Worm (Caenorhabditis elegans): ENCODE data around the gene R04D3.2.
A peak's percentile ranks its signal among the peaks of the same experiment; 100 is the strongest.

The R04D3.2 gene

DNA sequence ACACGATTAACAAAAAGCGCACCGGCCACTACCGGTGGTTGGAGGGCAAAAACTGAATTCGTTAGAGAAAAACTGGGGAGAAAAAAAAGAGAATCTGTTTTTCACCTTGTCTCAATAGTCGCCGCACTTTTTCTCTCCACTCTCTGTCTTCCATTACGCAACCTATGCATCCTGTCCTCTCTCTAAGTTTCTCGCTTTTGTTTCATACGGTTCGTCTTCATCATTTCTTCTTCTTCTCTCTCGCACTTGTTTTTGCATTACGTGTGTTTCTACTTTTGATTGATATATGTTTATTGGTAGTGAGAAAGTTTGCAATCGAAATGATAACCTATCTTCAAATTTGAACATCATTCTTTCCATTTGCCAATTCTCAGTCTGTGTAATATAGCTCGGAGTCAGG lies 34.1 kb upstream of the R04D3.2 start (continued):
- TF ChIP-seq nhr-102 (tag; optimal IDR thresholded peaks at IDR 0.05) (no peak), nhr-28 (tag; optimal IDR thresholded peaks at IDR 0.05) (peak; percentile 79), hlh-11 (tag; optimal IDR thresholded peaks at IDR 0.05) (peak; percentile 79), unc-62 (GFP tag; optimal IDR thresholded peaks at IDR 0.05 in 1 of 2) (peak in 1 of 2 experiments; percentile 97), unc-62 (tag; optimal IDR thresholded peaks at IDR 0.05) (no peak), T26A8.4 (GFP tag; IDR thresholded peaks at IDR 0.05) (no peak), aly-2 (tag; optimal IDR thresholded peaks at IDR 0.05) (no peak), R02D3.7 (tag; optimal IDR thresholded peaks at IDR 0.05) (no peak), dve-1 (tag; optimal IDR thresholded peaks at IDR 0.05; ENCODE audit: insufficient read depth) (peak; percentile 37), zag-1 (tag; optimal IDR thresholded peaks at IDR 0.05) (no peak), vab-7 (GFP tag; IDR thresholded peaks at IDR 0.05) (no peak), nhr-11 (tag; optimal IDR thresholded peaks at IDR 0.05) (peak; percentile 50), pha-4 (GFP tag; IDR thresholded peaks at IDR 0.05) (no peak), pha-4 (tag; optimal IDR thresholded peaks at IDR 0.05) (no peak), Y75B8A.6 (GFP tag; IDR thresholded peaks at IDR 0.05) (no peak), ZK337.2 (GFP tag; IDR thresholded peaks at IDR 0.05) (no peak), mes-2 (tag; optimal IDR thresholded peaks at IDR 0.05; ENCODE audit: poor library complexity, severe bottlenecking) (peak; percentile 33), nhr-111 (GFP tag; optimal IDR thresholded peaks at IDR 0.05) (no peak), zfp-3 (GFP tag; conservative IDR thresholded peaks at IDR 0.05) (no peak), D1046.2 (GFP tag; IDR thresholded peaks at IDR 0.05) (no peak), T20F7.1 (GFP tag; optimal IDR thresholded peaks at IDR 0.05) (no peak), Y5F2A.4 (GFP tag; optimal IDR thresholded peaks at IDR 0.05) (no peak), nhr-48 (tag; optimal IDR thresholded peaks at IDR 0.05) (no peak), nhr-6 (tag; optimal IDR thresholded peaks at IDR 0.05) (no peak), F49E8.2 (tag; optimal IDR thresholded peaks at IDR 0.05; ENCODE audit: borderline replicate concordance) (no peak), daf-12 (tag; optimal IDR thresholded peaks at IDR 0.05) (no peak), F44E2.7 (GFP tag; IDR thresholded peaks at IDR 0.05) (no peak), ceh-20 (GFP tag; IDR thresholded peaks at IDR 0.05) (0 out of 2 replicates have a peak, but pooled peaks have one; percentile 56), fos-1 (tag; optimal IDR thresholded peaks at IDR 0.05) (no peak), Y48G9A.11 (GFP tag; IDR thresholded peaks at IDR 0.05) (no peak), ceh-32 (tag; optimal IDR thresholded peaks at IDR 0.05; ENCODE audit: poor library complexity) (no peak), daf-19 (GFP tag; conservative IDR thresholded peaks at IDR 0.05) (no peak), lin-38 (GFP tag; IDR thresholded peaks at IDR 0.05) (no peak), snpc-1.2 (GFP tag; IDR thresholded peaks at IDR 0.05) (no peak), set-16 (GFP tag; IDR thresholded peaks at IDR 0.05) (no peak), F10B5.3 (tag; optimal IDR thresholded peaks at IDR 0.05) (no peak), hlh-30 (tag; optimal IDR thresholded peaks at IDR 0.05; ENCODE audit: insufficient read depth) (peak; percentile 44), lir-3 (tag; optimal IDR thresholded peaks at IDR 0.05) (no peak), gei-8 (GFP tag; optimal IDR thresholded peaks at IDR 0.05) (no peak), snpc-4 (tag; optimal IDR thresholded peaks at IDR 0.05) (no peak), lsy-2 (tag; optimal IDR thresholded peaks at IDR 0.05) (peak in 1 of 2 experiments; percentile 39), lim-7 (GFP tag; IDR thresholded peaks at IDR 0.05) (no peak), lin-29 (GFP tag; IDR thresholded peaks at IDR 0.05) (no peak), nhr-77 (tag; optimal IDR thresholded peaks at IDR 0.05) (peak; percentile 6), Y105C5A.15 (GFP tag; IDR thresholded peaks at IDR 0.05) (no peak), dmd-6 (GFP tag; IDR thresholded peaks at IDR 0.05) (peak; percentile 31; the same call in 1 of the 2 replicates), ceh-44 (GFP tag; IDR thresholded peaks at IDR 0.05) (no peak), ceh-62 (tag; optimal IDR thresholded peaks at IDR 0.05) (no peak), zip-2 (tag; optimal IDR thresholded peaks at IDR 0.05) (no peak), lin-39 (tag; optimal IDR thresholded peaks at IDR 0.05) (no peak), ztf-7 (tag; optimal IDR thresholded peaks at IDR 0.05) (no peak), aha-1 (tag) (no peak), lin-13 (GFP tag; optimal IDR thresholded peaks at IDR 0.05) (no peak)
